Worm (Caenorhabditis elegans) whole organism, L4 larva: ENCODE measurements around the gene snpn-1.
A peak's percentile ranks its signal among the peaks of the same experiment; 100 is the strongest.
"Not testable (repeated sequence)": the region's sequence is repeated elsewhere in the genome, so short reads cannot be mapped to it uniquely, and the experiment has no call there.

Source experiments
- D1046.2 ChIP-seq: fragments of 200-800 bp; sonication (Bioruptor generic); IDR thresholded peaks from 2 replicates; pipeline ENCODE4 v1.3.6; 2022; ENCODE audit warnings: missing genetic modification characterization, missing compliant biosample characterization
- F10B5.3 ChIP-seq: sonication (generic microtip); optimal IDR thresholded peaks from 2 replicates; lab custom pipeline; 2016; ENCODE audit warnings: mild to moderate bottlenecking, missing genetic modification characterization, missing compliant biosample characterization
- F26F4.8 ChIP-seq: fragments of 200-800 bp; sonication (Bioruptor generic); conservative IDR thresholded peaks from 2 replicates; pipeline ENCODE4 v1.3.6; 2022; ENCODE audit warnings: missing genetic modification characterization, missing compliant biosample characterization
- F49E8.2 ChIP-seq: sonication (generic microtip); optimal IDR thresholded peaks from 2 replicates; lab custom pipeline; 2016; ENCODE audit warnings: missing compliant biosample characterization, mild to moderate bottlenecking, missing genetic modification characterization, borderline replicate concordance
- T26A8.4 ChIP-seq: fragments of 200-800 bp; sonication (Bioruptor generic); IDR thresholded peaks from 2 replicates; pipeline ENCODE4 v1.3.6; 2022; ENCODE audit warnings: missing genetic modification characterization, missing compliant biosample characterization
- Y105C5A.15 ChIP-seq: fragments of 200-800 bp; sonication (Bioruptor generic); IDR thresholded peaks from 2 replicates; pipeline ENCODE4 v1.3.6; 2022; ENCODE audit warnings: missing genetic modification characterization, missing compliant biosample characterization
- Y48G9A.11 ChIP-seq: fragments of 200-800 bp; sonication (Bioruptor generic); IDR thresholded peaks from 2 replicates; pipeline ENCODE4 v1.3.6; 2022; ENCODE audit warnings: missing genetic modification reagents, missing genetic modification characterization, missing compliant biosample characterization
- Y75B8A.6 ChIP-seq: fragments of 200-800 bp; sonication (Bioruptor generic); IDR thresholded peaks from 2 replicates; pipeline ENCODE4 v1.3.6; 2022; ENCODE audit warnings: missing genetic modification reagents, missing genetic modification characterization, missing compliant biosample characterization
- ama-1 ChIP-seq: fragments of 150-350 bp; optimal IDR thresholded peaks from 2 replicates; lab custom pipeline; 2014; ENCODE audit warnings: inconsistent platforms, mixed read lengths
- ceh-44 ChIP-seq: fragments of 200-800 bp; sonication (Bioruptor generic); IDR thresholded peaks from 2 replicates; pipeline ENCODE4 v1.3.6; 2022; ENCODE audit warnings: missing genetic modification reagents, missing genetic modification characterization, missing compliant biosample characterization
- ceh-62 ChIP-seq: sonication (generic microtip); optimal IDR thresholded peaks from 2 replicates; lab custom pipeline; 2017; ENCODE audit warnings: missing biosample characterization, missing genetic modification characterization
- ctbp-1 ChIP-seq: fragments of 200-800 bp; sonication (Bioruptor generic); IDR thresholded peaks from 2 replicates; pipeline ENCODE4 v1.3.6; 2022; ENCODE audit warnings: missing genetic modification reagents, missing genetic modification characterization, missing compliant biosample characterization
- daf-16 ChIP-seq, 3 experiments: sonication (generic microtip); optimal IDR thresholded peaks; 2 replicates each; lab custom pipeline; 2016 to 2017; ENCODE audit warnings: missing genetic modification characterization in 3 of 3, missing genetic modification reagents in 3 of 3, mild to moderate bottlenecking in 2 of 3, missing compliant biosample characterization in 2 of 3, missing biosample characterization in 1 of 3, moderate library complexity in 1 of 3
- daf-19 ChIP-seq: fragments of 200-800 bp; sonication (Bioruptor generic); conservative IDR thresholded peaks from 2 replicates; pipeline ENCODE4 v1.3.6; 2022; ENCODE audit warnings: missing genetic modification characterization, missing compliant biosample characterization
- dmd-6 ChIP-seq: fragments of 200-800 bp; sonication (Bioruptor generic); IDR thresholded peaks from 2 replicates; pipeline ENCODE4 v1.3.6; 2022; ENCODE audit warnings: missing genetic modification reagents, missing genetic modification characterization, missing compliant biosample characterization
- dmd-9 ChIP-seq: fragments of 200-800 bp; sonication (Bioruptor generic); IDR thresholded peaks from 2 replicates; pipeline ENCODE4 v1.3.6; 2022; ENCODE audit warnings: missing genetic modification reagents, missing genetic modification characterization, missing compliant biosample characterization
- dve-1 ChIP-seq: sonication (generic microtip); optimal IDR thresholded peaks from 2 replicates; lab custom pipeline; 2017; ENCODE audit warnings: antibody characterized with exemption, mild to moderate bottlenecking, missing genetic modification characterization, missing compliant biosample characterization; ENCODE audit not compliant: insufficient read depth
- hlh-11 ChIP-seq: fragments of 200-800 bp; sonication (Bioruptor generic); optimal IDR thresholded peaks from 2 replicates; lab custom pipeline; 2018; ENCODE audit warnings: mild to moderate bottlenecking, missing genetic modification characterization, missing compliant biosample characterization
- hlh-30 ChIP-seq: sonication (generic microtip); optimal IDR thresholded peaks from 2 replicates; lab custom pipeline; 2017; ENCODE audit warnings: antibody characterized with exemption, mild to moderate bottlenecking, missing genetic modification characterization, missing compliant biosample characterization; ENCODE audit not compliant: insufficient read depth
- lim-7 ChIP-seq: fragments of 200-800 bp; sonication (Bioruptor generic); IDR thresholded peaks from 2 replicates; pipeline ENCODE4 v1.3.6; 2022; ENCODE audit warnings: missing genetic modification characterization, missing compliant biosample characterization
- lin-38 ChIP-seq: fragments of 200-800 bp; sonication (Bioruptor generic); IDR thresholded peaks from 2 replicates; pipeline ENCODE4 v1.3.6; 2022; ENCODE audit warnings: missing genetic modification reagents, missing genetic modification characterization, missing compliant biosample characterization
- mdl-1 ChIP-seq, 2 experiments: fragments of 150-350 bp in 1 of 2; sonication (generic microtip) in 1 of 2; optimal IDR thresholded peaks; 2 replicates each; lab custom pipeline; 2014 to 2017; ENCODE audit warnings: missing biosample characterization in 2 of 2, missing genetic modification characterization in 2 of 2
- mdt-29 ChIP-seq: fragments of 200-800 bp; sonication (Bioruptor generic); IDR thresholded peaks from 2 replicates; pipeline ENCODE4 v1.3.6; 2022; ENCODE audit warnings: missing genetic modification reagents, missing genetic modification characterization, missing compliant biosample characterization
- mes-2 ChIP-seq: sonication (generic microtip); optimal IDR thresholded peaks from 2 replicates; lab custom pipeline; 2016; ENCODE audit warnings: missing genotype, mild to moderate bottlenecking, missing genetic modification characterization, missing compliant biosample characterization; ENCODE audit not compliant: poor library complexity, severe bottlenecking
- nhr-102 ChIP-seq: sonication (generic microtip); optimal IDR thresholded peaks from 2 replicates; lab custom pipeline; 2016; ENCODE audit warnings: mild to moderate bottlenecking, missing genetic modification characterization, moderate library complexity, missing compliant biosample characterization
- nhr-6 ChIP-seq: fragments of 150-350 bp; optimal IDR thresholded peaks from 2 replicates; lab custom pipeline; 2014; ENCODE audit warnings: missing biosample characterization, missing genetic modification characterization
- nhr-77 ChIP-seq: fragments of 150-350 bp; optimal IDR thresholded peaks from 2 replicates; lab custom pipeline; 2014; ENCODE audit warnings: missing biosample characterization, missing genetic modification characterization
- sdz-12 ChIP-seq: fragments of 200-800 bp; sonication (Bioruptor generic); optimal IDR thresholded peaks from 2 replicates; lab custom pipeline; 2018; ENCODE audit warnings: mild to moderate bottlenecking, missing genetic modification characterization, missing compliant biosample characterization
- set-16 ChIP-seq: fragments of 200-800 bp; sonication (Bioruptor generic); IDR thresholded peaks from 2 replicates; pipeline ENCODE4 v1.3.6; 2022; ENCODE audit warnings: missing genetic modification reagents, missing genetic modification characterization, missing compliant biosample characterization
- snpc-1.2 ChIP-seq: fragments of 200-800 bp; sonication (Bioruptor generic); IDR thresholded peaks from 2 replicates; pipeline ENCODE4 v1.3.6; 2022; ENCODE audit warnings: missing genetic modification reagents, missing genetic modification characterization, missing compliant biosample characterization
- snpc-4 ChIP-seq: fragments of 150-350 bp; optimal IDR thresholded peaks from 2 replicates; lab custom pipeline; 2014; ENCODE audit warnings: missing biosample characterization, missing genetic modification characterization
- tra-1 ChIP-seq: fragments of 200-800 bp; sonication (Bioruptor generic); IDR thresholded peaks from 2 replicates; pipeline ENCODE4 v1.3.6; 2022; ENCODE audit warnings: missing genetic modification reagents, missing genetic modification characterization, missing compliant biosample characterization
- unc-130 ChIP-seq: sonication (generic microtip); optimal IDR thresholded peaks from 2 replicates; lab custom pipeline; 2016; ENCODE audit warnings: missing genetic modification reagents, missing genetic modification characterization, missing compliant biosample characterization
- unc-62 ChIP-seq, 3 experiments: fragments of 150-350 bp in 1 of 3; sonication (generic microtip); optimal IDR thresholded peaks in 2 of 3; peaks in 1 of 3; 1 replicate in 1 of 3; 2 replicates in 2 of 3; lab custom pipeline; 2014 to 2017; ENCODE audit warnings: missing biosample characterization in 3 of 3, missing genetic modification characterization in 3 of 3, missing genetic modification reagents in 3 of 3, missing genotype in 1 of 3
- vab-7 ChIP-seq: fragments of 200-800 bp; sonication (Bioruptor generic); IDR thresholded peaks from 2 replicates; pipeline ENCODE4 v1.3.6; 2022; ENCODE audit warnings: missing genetic modification reagents, missing genetic modification characterization, missing compliant biosample characterization
- zfp-2 ChIP-seq: sonication (generic microtip); optimal IDR thresholded peaks from 2 replicates; lab custom pipeline; 2016; ENCODE audit warnings: mild to moderate bottlenecking, missing genetic modification characterization, missing compliant biosample characterization

The snpn-1 gene

DNA sequence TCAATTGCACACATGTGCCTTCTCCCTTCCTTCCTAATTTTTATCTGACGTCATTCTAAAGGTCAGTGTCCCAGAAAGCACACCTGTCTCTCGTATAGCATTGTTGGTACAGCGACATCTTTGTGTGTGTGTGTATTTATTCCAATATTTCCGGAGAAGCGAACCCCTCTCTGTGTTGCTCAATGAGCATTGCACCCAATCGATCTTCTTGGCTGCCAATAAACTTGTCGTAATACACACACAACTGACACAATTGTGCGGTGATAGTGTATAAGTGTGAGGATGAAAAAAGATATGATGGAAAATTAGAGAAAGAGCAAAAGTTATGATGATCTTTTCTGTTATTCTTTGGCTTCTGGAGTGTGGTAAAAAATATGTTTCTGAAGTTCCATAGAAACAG lies 14.2 kb downstream of the snpn-1 start:
- TF ChIP-seq daf-16 (GFP tag; optimal IDR thresholded peaks at IDR 0.05; lab: Kevin White, UChicago) (peak in 1 of 2 experiments; percentile 60), daf-16 (tag; optimal IDR thresholded peaks at IDR 0.05; lab: Kevin White, UChicago) (no peak), tra-1 (GFP tag; lab: Robert Waterston, UW) (no peak)

ce11 chrIV:5073836-5074235 lies 17.0 kb downstream of the snpn-1 start:
- TF ChIP-seq unc-62 (GFP tag; optimal IDR thresholded peaks at IDR 0.05 in 1 of 2; lab: Kevin White, UChicago) (peak in 1 of 2 experiments; percentile 16), unc-62 (tag; optimal IDR thresholded peaks at IDR 0.05; lab: Kevin White, UChicago) (no peak), nhr-77 (no peak)

DNA sequence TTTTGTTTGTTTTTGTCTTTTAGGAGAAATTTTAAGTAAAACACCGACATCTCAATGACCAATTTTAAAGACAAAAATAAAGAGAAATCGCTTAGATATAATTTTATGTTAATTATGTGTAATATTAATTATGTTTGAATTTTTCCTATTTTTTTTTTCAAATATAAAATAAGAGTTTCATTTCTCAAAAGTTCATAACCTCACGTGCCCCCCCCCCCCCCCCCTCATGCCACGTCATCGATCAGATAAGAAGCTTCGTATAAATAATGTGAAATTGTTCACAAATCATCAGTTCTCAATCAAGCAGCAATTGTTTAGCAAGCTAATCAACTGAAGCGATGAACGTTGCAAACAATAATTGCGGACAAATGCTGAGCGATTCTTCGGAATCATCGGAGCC lies 20.2 kb downstream of the snpn-1 start, which contains the start of gene C02B10.6:
C02B10.6 (plus strand) TSS at position 301 of the 400 bp plus-strand sequence.
- not testable (repeated sequence) for TF ChIP-seq D1046.2 (GFP tag; lab: Robert Waterston, UW); mdl-1 (tag; optimal IDR thresholded peaks at IDR 0.05; lab: Kevin White, UChicago); nhr-102 (tag; lab: Kevin White, UChicago)

- not testable (repeated sequence) for TF ChIP-seq snpc-1.2 (GFP tag; lab: Robert Waterston, UW); vab-7; dmd-6 (GFP tag; lab: Robert Waterston, UW)
Measured at ce11 chrIV:5068541-5068940, 22.3 kb downstream of the snpn-1 start, which contains the start of the genes R13H9.6 and rmd-6. TSS of gene R13H9.6 (minus strand) at chrIV:5068641. TSS of gene rmd-6 (plus strand) at chrIV:5068845.

DNA sequence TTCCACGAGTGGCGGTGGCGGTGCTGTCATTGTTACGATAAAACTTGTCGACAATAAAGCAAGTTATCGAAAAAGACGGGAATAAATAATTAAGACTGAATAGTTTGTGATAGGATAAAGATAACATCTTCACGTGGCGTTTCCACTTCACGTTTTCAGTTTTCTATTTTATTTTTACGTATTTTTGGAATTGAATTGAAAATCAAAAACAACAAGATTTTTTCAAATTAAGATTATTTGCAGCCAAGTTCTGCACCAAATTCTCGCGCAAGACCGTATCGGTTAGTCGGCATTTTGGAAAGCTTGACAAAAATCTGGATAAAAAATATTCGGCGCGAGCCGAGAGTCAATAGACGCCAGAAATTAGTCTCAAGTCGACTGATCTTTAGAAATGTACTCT lies 24.0 kb downstream of the snpn-1 start, which contains the start of gene ttbk-2.2:
ttbk-2.2 (minus strand) TSS at position 101 of the 400 bp plus-strand sequence.
- TF ChIP-seq hlh-30 (tag; lab: Kevin White, UChicago); ctbp-1 (GFP tag; lab: Robert Waterston, UW); zfp-2 (tag; lab: Kevin White, UChicago): not testable (repeated sequence)

- TF ChIP-seq set-16 (GFP tag; lab: Robert Waterston, UW); sdz-12 (GFP tag; lab: Kevin White, UChicago); lim-7: not testable (repeated sequence)
- TF ChIP-seq, all 104 proteins: peak for 0; not testable (repeated sequence) for 104
Measured at ce11 chrIV:5064961-5065360, 25.9 kb downstream of the snpn-1 start, which contains the start of gene msp-53. TSS of gene msp-53 (minus strand) at chrIV:5065061.

ce11 chrIV:5063297-5063696 lies 27.5 kb downstream of the snpn-1 start:
- TF ChIP-seq mdt-29 (GFP tag; lab: Robert Waterston, UW) (peak; percentile 63; the same call in 1 of the 2 replicates), daf-19 (GFP tag; lab: Robert Waterston, UW) (no peak), Y75B8A.6 (GFP tag; lab: Robert Waterston, UW) (no peak), F10B5.3 (tag; lab: Kevin White, UChicago) (no peak), hlh-11 (tag; lab: Kevin White, UChicago) (peak; percentile 5), nhr-102 (tag; lab: Kevin White, UChicago) (peak; percentile 50), snpc-1.2 (GFP tag; lab: Robert Waterston, UW) (peak; percentile 97), lin-38 (GFP tag; lab: Robert Waterston, UW) (peak; percentile 36; the same call in 1 of the 2 replicates), mes-2 (tag; lab: Kevin White, UChicago) (peak; percentile 43), nhr-6 (no peak), T26A8.4 (GFP tag; lab: Robert Waterston, UW) (peak; percentile 47), D1046.2 (GFP tag; lab: Robert Waterston, UW) (no peak), ceh-62 (tag; lab: Kevin White, UChicago) (no peak), unc-130 (GFP tag; lab: Kevin White, UChicago) (peak; percentile 29), ceh-44 (no peak), dve-1 (tag; lab: Kevin White, UChicago) (peak; percentile 25), Y48G9A.11 (GFP tag; lab: Robert Waterston, UW) (0 out of 2 replicates have a peak, but pooled peaks have one; percentile 16), Y105C5A.15 (GFP tag; lab: Robert Waterston, UW) (0 out of 2 replicates have a peak, but pooled peaks have one; percentile 35), F26F4.8 (GFP tag; lab: Robert Waterston, UW) (no peak), ama-1 (lab: Kevin White, UChicago) (no peak), snpc-4 (peak; percentile 80), dmd-9 (GFP tag; lab: Robert Waterston, UW) (no peak), F49E8.2 (tag; lab: Kevin White, UChicago) (peak; percentile 1)
